Worm (Caenorhabditis elegans) whole organism, L1 larva: ENCODE data around the gene F58H1.5.

Experiments used
- dpl-1 ChIP-seq, 3 experiments: fragments of 150-350 bp in 2 of 3; sonication (generic microtip) in 1 of 3; optimal IDR thresholded peaks; 2 replicates each; lab custom pipeline; 2014 to 2017; ENCODE audit warnings: missing biosample characterization in 3 of 3, missing genetic modification characterization in 3 of 3, missing genetic modification reagents in 3 of 3
- elt-3 ChIP-seq, 6 experiments: fragments of 150-350 bp in 1 of 6; sonication (generic microtip); optimal IDR thresholded peaks; 2 replicates each; lab custom pipeline; 2017 to 2018; ENCODE audit warnings: missing biosample characterization in 6 of 6, missing genetic modification characterization in 6 of 6, inconsistent platforms in 1 of 6
- lin-13 ChIP-seq: fragments of 150-350 bp; optimal IDR thresholded peaks from 2 replicates; lab custom pipeline; 2014; ENCODE audit warnings: missing biosample characterization, missing genetic modification reagents, missing genetic modification characterization
- lin-14 ChIP-seq: fragments of 200-800 bp; sonication (Bioruptor generic); optimal IDR thresholded peaks from 2 replicates; lab custom pipeline; 2018; ENCODE audit warnings: mild to moderate bottlenecking, missing genetic modification characterization, moderate library complexity, missing compliant biosample characterization
- lir-3 ChIP-seq: sonication (generic microtip); optimal IDR thresholded peaks from 2 replicates; lab custom pipeline; 2016; ENCODE audit warnings: mild to moderate bottlenecking, missing genetic modification characterization, moderate library complexity, missing compliant biosample characterization; ENCODE audit not compliant: poor library complexity
- mdl-1 ChIP-seq, 2 experiments: fragments of 150-350 bp; optimal IDR thresholded peaks; 2 replicates each; lab custom pipeline; 2014 to 2017; ENCODE audit warnings: missing biosample characterization in 2 of 2, missing genetic modification characterization in 2 of 2, inconsistent platforms in 1 of 2
- mef-2 ChIP-seq: fragments of 150-350 bp; optimal IDR thresholded peaks from 2 replicates; lab custom pipeline; 2014; ENCODE audit warnings: missing biosample characterization, missing genetic modification characterization
- unc-86 ChIP-seq: sonication (generic microtip); optimal IDR thresholded peaks from 2 replicates; lab custom pipeline; 2016; ENCODE audit warnings: missing genetic modification characterization, missing compliant biosample characterization
- zag-1 ChIP-seq: fragments of 150-350 bp; optimal IDR thresholded peaks from 2 replicates; lab custom pipeline; 2014; ENCODE audit warnings: missing biosample characterization, missing genetic modification characterization

- TF ChIP-seq lir-3: no peak
- TF ChIP-seq dpl-1 (GFP tag; optimal IDR thresholded peaks at IDR 0.05; lab: Kevin White, UChicago): no peak
- no peak for TF ChIP-seq zag-1 (tag; lab: Kevin White, UChicago)
- TF ChIP-seq lin-14 (GFP tag; lab: Kevin White, UChicago): no peak
- no peak for TF ChIP-seq mef-2
- no peak for TF ChIP-seq unc-86 (tag; lab: Kevin White, UChicago)
- no peak for TF ChIP-seq mdl-1 (tag; optimal IDR thresholded peaks at IDR 0.05; lab: Kevin White, UChicago)
- TF ChIP-seq lin-13: no peak
- no peak for TF ChIP-seq elt-3 (tag; optimal IDR thresholded peaks at IDR 0.05; lab: Kevin White, UChicago)
Measured at ce11 chrV:11945429-11945828, 12.8 kb upstream of the F58H1.5 start.
